Fruit fly (Drosophila melanogaster) whole organism, embryonic: ENCODE data around the gene ND-B16.6.
A peak's percentile ranks its signal among the peaks of the same experiment; 100 is the strongest.

Experiments used
- B-H1 ChIP-seq: fragments of 200-800 bp; sonication (Bioruptor generic); IDR thresholded peaks from 3 replicates; pipeline ENCODE4 v1.3.6; 2022; ENCODE audit warnings: missing biosample characterization, missing genetic modification characterization
- Bteb2 ChIP-seq: fragments of 200-800 bp; sonication (Bioruptor generic); optimal IDR thresholded peaks from 2 replicates; lab custom pipeline; 2016; ENCODE audit warnings: missing biosample characterization, missing genetic modification characterization
- CG10209 ChIP-seq: fragments of 200-800 bp; sonication (Bioruptor generic); optimal IDR thresholded peaks from 3 replicates; lab custom pipeline; 2017; ENCODE audit warnings: missing biosample characterization, mild to moderate bottlenecking, missing genetic modification characterization, missing genetic modification reagents
- CG10462 ChIP-seq: fragments of 200-800 bp; sonication (Bioruptor generic); optimal IDR thresholded peaks from 2 replicates; lab custom pipeline; 2016; ENCODE audit warnings: missing biosample characterization, missing genetic modification characterization
- CG10959 ChIP-seq: fragments of 200-800 bp; sonication (Bioruptor generic); IDR thresholded peaks from 2 replicates; pipeline ENCODE4 v1.3.6; 2022; ENCODE audit warnings: missing biosample characterization, missing genetic modification characterization
- CG11093 ChIP-seq: fragments of 200-800 bp; sonication (Bioruptor generic); IDR thresholded peaks from 3 replicates; pipeline ENCODE4 v1.3.6; 2022; ENCODE audit warnings: missing biosample characterization, missing genetic modification characterization
- CG11696 ChIP-seq: fragments of 200-800 bp; sonication (Bioruptor generic); IDR thresholded peaks from 2 replicates; pipeline ENCODE4 v1.3.6; 2022; ENCODE audit warnings: missing biosample characterization, missing genetic modification characterization
- CG11723 ChIP-seq: fragments of 200-800 bp; sonication (Bioruptor generic); optimal IDR thresholded peaks from 2 replicates; lab custom pipeline; 2017; ENCODE audit warnings: missing biosample characterization, mild to moderate bottlenecking, missing genetic modification characterization
- CG12659 ChIP-seq: fragments of 200-800 bp; sonication (Bioruptor generic); optimal IDR thresholded peaks from 3 replicates; lab custom pipeline; 2017; ENCODE audit warnings: mild to moderate bottlenecking, missing biosample characterization, missing genetic modification reagents, missing genetic modification characterization
- CG12942 ChIP-seq: fragments of 200-800 bp; sonication (Bioruptor generic); optimal IDR thresholded peaks from 3 replicates; lab custom pipeline; 2016; ENCODE audit warnings: missing biosample characterization, missing genetic modification characterization
- CG13894 ChIP-seq: fragments of 200-800 bp; sonication (Bioruptor generic); optimal IDR thresholded peaks from 3 replicates; lab custom pipeline; 2018; ENCODE audit warnings: missing biosample characterization, mild to moderate bottlenecking, missing genetic modification characterization, moderate library complexity
- CG14441 ChIP-seq: fragments of 200-800 bp; sonication (Bioruptor generic); IDR thresholded peaks from 2 replicates; pipeline ENCODE4 v1.3.6; 2022; ENCODE audit warnings: missing biosample characterization, missing genetic modification characterization
- CG15073 ChIP-seq: fragments of 200-800 bp; sonication (Bioruptor generic); optimal IDR thresholded peaks from 2 replicates; lab custom pipeline; 2016; ENCODE audit warnings: missing biosample characterization, missing genetic modification characterization
- CG1529 ChIP-seq: fragments of 200-800 bp; sonication (Bioruptor generic); optimal IDR thresholded peaks from 3 replicates; lab custom pipeline; 2018; ENCODE audit warnings: missing biosample characterization, missing genetic modification characterization
- CG1603 ChIP-seq: fragments of 200-800 bp; sonication (Bioruptor generic); optimal IDR thresholded peaks from 2 replicates; lab custom pipeline; 2019; ENCODE audit warnings: missing biosample characterization, mild to moderate bottlenecking, missing genetic modification characterization, moderate library complexity
- CG16813 ChIP-seq: fragments of 200-800 bp; sonication (Bioruptor generic); IDR thresholded peaks from 3 replicates; pipeline ENCODE4 v1.3.6; 2022; ENCODE audit warnings: missing biosample characterization, missing genetic modification characterization; ENCODE audit not compliant: partially characterized antibody
- CG2202 ChIP-seq: fragments of 200-800 bp; sonication (Bioruptor generic); optimal IDR thresholded peaks from 2 replicates; lab custom pipeline; 2018; ENCODE audit warnings: missing biosample characterization, mild to moderate bottlenecking, missing genetic modification characterization
- CG30020 ChIP-seq: fragments of 200-800 bp; optimal IDR thresholded peaks from 2 replicates; lab custom pipeline; 2019; ENCODE audit warnings: missing biosample characterization, mild to moderate bottlenecking, missing genetic modification characterization, moderate library complexity
- CG30403 ChIP-seq: fragments of 200-800 bp; sonication (Bioruptor generic); optimal IDR thresholded peaks from 3 replicates; lab custom pipeline; 2016; ENCODE audit warnings: missing biosample characterization, missing genetic modification characterization
- CG3163 ChIP-seq: fragments of 200-800 bp; sonication (Bioruptor generic); optimal IDR thresholded peaks from 3 replicates; lab custom pipeline; 2016; ENCODE audit warnings: missing biosample characterization, missing genetic modification characterization
- CG32532 ChIP-seq: fragments of 200-800 bp; sonication (Bioruptor generic); IDR thresholded peaks from 2 replicates; pipeline ENCODE4 v1.3.6; 2022; ENCODE audit warnings: missing biosample characterization, missing genetic modification characterization
- CG34422 ChIP-seq: fragments of 200-800 bp; sonication (Bioruptor generic); IDR thresholded peaks from 3 replicates; pipeline ENCODE4 v1.3.6; 2022; ENCODE audit warnings: missing biosample characterization, missing genetic modification characterization
- CG4730 ChIP-seq: fragments of 200-800 bp; sonication (Bioruptor generic); IDR thresholded peaks from 2 replicates; pipeline ENCODE4 v1.3.6; 2022; ENCODE audit warnings: missing biosample characterization, missing genetic modification characterization
- CG6791 ChIP-seq: fragments of 200-800 bp; sonication (Bioruptor generic); IDR thresholded peaks from 3 replicates; pipeline ENCODE4 v1.3.6; 2022; ENCODE audit warnings: missing biosample characterization, missing genetic modification characterization; ENCODE audit not compliant: partially characterized antibody
- CG7745 ChIP-seq: fragments of 200-800 bp; sonication (Bioruptor generic); optimal IDR thresholded peaks from 2 replicates; lab custom pipeline; 2018; ENCODE audit warnings: missing biosample characterization, mild to moderate bottlenecking, missing genetic modification characterization, moderate library complexity
- CG8290 ChIP-seq, 3 experiments: fragments of 200-800 bp; sonication (Bioruptor generic); optimal IDR thresholded peaks; 2 replicates each; lab custom pipeline; 2016 to 2019; ENCODE audit warnings: missing biosample characterization in 3 of 3, missing genetic modification characterization in 3 of 3, mild to moderate bottlenecking in 2 of 3, moderate library complexity in 1 of 3
- Camta ChIP-seq: fragments of 200-800 bp; sonication (Bioruptor generic); optimal IDR thresholded peaks from 2 replicates; lab custom pipeline; 2016; ENCODE audit warnings: missing biosample characterization, missing genetic modification characterization
- Dll ChIP-seq: fragments of 200-800 bp; sonication (Bioruptor generic); IDR thresholded peaks from 4 replicates; pipeline ENCODE4 v1.3.6; 2022; ENCODE audit warnings: missing biosample characterization, missing genetic modification characterization; ENCODE audit not compliant: partially characterized antibody
- Ets97D ChIP-seq: fragments of 200-800 bp; sonication (Bioruptor generic); optimal IDR thresholded peaks from 3 replicates; lab custom pipeline; 2016; ENCODE audit warnings: missing biosample characterization, missing genetic modification characterization
- Hr3 ChIP-seq: fragments of 200-800 bp; sonication (Bioruptor generic); optimal IDR thresholded peaks from 3 replicates; lab custom pipeline; 2016; ENCODE audit warnings: missing biosample characterization, missing genetic modification characterization
- Lim3 ChIP-seq: fragments of 200-800 bp; sonication (Bioruptor generic); IDR thresholded peaks from 2 replicates; pipeline ENCODE4 v1.3.6; 2022; ENCODE audit warnings: missing biosample characterization, missing genetic modification characterization
- Poxn ChIP-seq: fragments of 200-800 bp; sonication (Bioruptor generic); IDR thresholded peaks from 2 replicates; pipeline ENCODE4 v1.3.6; 2022; ENCODE audit warnings: missing biosample characterization, missing genetic modification characterization
- Scr ChIP-seq: fragments of 200-800 bp; sonication (Bioruptor generic); IDR thresholded peaks from 2 replicates; pipeline ENCODE4 v1.3.6; 2022; ENCODE audit warnings: missing biosample characterization, missing genetic modification characterization; ENCODE audit not compliant: partially characterized antibody
- Side ChIP-seq: fragments of 200-800 bp; sonication (Bioruptor generic); optimal IDR thresholded peaks from 2 replicates; lab custom pipeline; 2016; ENCODE audit warnings: missing biosample characterization, missing genetic modification characterization
- ap ChIP-seq: fragments of 200-800 bp; sonication (Bioruptor generic); IDR thresholded peaks from 2 replicates; pipeline ENCODE4 v1.3.6; 2022; ENCODE audit warnings: missing biosample characterization, missing genetic modification characterization
- chinmo ChIP-seq: fragments of 200-800 bp; sonication (Bioruptor generic); IDR thresholded peaks from 4 replicates; pipeline ENCODE4 v1.3.6; 2022; ENCODE audit warnings: missing biosample characterization, missing genetic modification characterization; ENCODE audit not compliant: partially characterized antibody
- da ChIP-seq: fragments of 200-800 bp; sonication (Bioruptor generic); optimal IDR thresholded peaks from 2 replicates; lab custom pipeline; 2016; ENCODE audit warnings: missing biosample characterization, missing genetic modification characterization
- en ChIP-seq: fragments of 200-800 bp; sonication (Bioruptor generic); optimal IDR thresholded peaks from 2 replicates; lab custom pipeline; 2016; ENCODE audit warnings: missing biosample characterization, missing genetic modification characterization
- fd102C ChIP-seq: fragments of 200-800 bp; sonication (Bioruptor generic); optimal IDR thresholded peaks from 2 replicates; lab custom pipeline; 2018; ENCODE audit warnings: missing biosample characterization, mild to moderate bottlenecking, missing genetic modification characterization, moderate library complexity
- gsb-n ChIP-seq: fragments of 200-800 bp; sonication (Bioruptor generic); optimal IDR thresholded peaks from 3 replicates; lab custom pipeline; 2018; ENCODE audit warnings: missing biosample characterization, mild to moderate bottlenecking, missing genetic modification characterization
- knrl ChIP-seq: fragments of 200-800 bp; sonication (Bioruptor generic); IDR thresholded peaks from 3 replicates; pipeline ENCODE4 v1.3.6; 2022; ENCODE audit warnings: missing biosample characterization, missing genetic modification characterization; ENCODE audit not compliant: partially characterized antibody
- luna ChIP-seq: fragments of 200-800 bp; sonication (Bioruptor generic); optimal IDR thresholded peaks from 2 replicates; lab custom pipeline; 2016; ENCODE audit warnings: missing biosample characterization, missing genetic modification characterization
- nau ChIP-seq: fragments of 200-800 bp; sonication (Bioruptor generic); optimal IDR thresholded peaks from 3 replicates; lab custom pipeline; 2017; ENCODE audit warnings: missing biosample characterization, mild to moderate bottlenecking, missing genetic modification characterization, missing genetic modification reagents
- onecut ChIP-seq: fragments of 200-800 bp; sonication (Bioruptor generic); IDR thresholded peaks from 2 replicates; pipeline ENCODE4 v1.3.6; 2022; ENCODE audit warnings: missing biosample characterization, missing genetic modification characterization
- pzg ChIP-seq: fragments of 200-800 bp; sonication (Bioruptor generic); optimal IDR thresholded peaks from 3 replicates; lab custom pipeline; 2018; ENCODE audit warnings: missing biosample characterization, mild to moderate bottlenecking, missing genetic modification characterization, moderate library complexity
- run ChIP-seq: fragments of 200-800 bp; sonication (Bioruptor generic); optimal IDR thresholded peaks from 3 replicates; lab custom pipeline; 2018; ENCODE audit warnings: missing biosample characterization, mild to moderate bottlenecking, missing genetic modification characterization
- stwl ChIP-seq: fragments of 200-800 bp; sonication (Bioruptor generic); optimal IDR thresholded peaks from 3 replicates; lab custom pipeline; 2018; ENCODE audit warnings: missing biosample characterization, mild to moderate bottlenecking, missing genetic modification characterization, moderate library complexity
- toy ChIP-seq: fragments of 200-800 bp; sonication (Bioruptor generic); IDR thresholded peaks from 2 replicates; pipeline ENCODE4 v1.3.6; 2022; ENCODE audit warnings: missing biosample characterization, missing genetic modification characterization
- tx ChIP-seq: fragments of 200-800 bp; sonication (Bioruptor generic); optimal IDR thresholded peaks from 2 replicates; lab custom pipeline; 2016; ENCODE audit warnings: missing biosample characterization, missing genetic modification characterization
- unc-4 ChIP-seq: fragments of 200-800 bp; sonication (Bioruptor generic); IDR thresholded peaks from 2 replicates; pipeline ENCODE4 v1.3.6; 2022; ENCODE audit warnings: missing biosample characterization, missing genetic modification characterization; ENCODE audit not compliant: partially characterized antibody
- wor ChIP-seq: fragments of 200-800 bp; sonication (Bioruptor generic); IDR thresholded peaks from 2 replicates; pipeline ENCODE4 v1.3.6; 2022; ENCODE audit warnings: missing biosample characterization, missing genetic modification characterization

ND-B16.6 gene

dm6 chrX:6361215-6361614, 11.0 kb upstream of the ND-B16.6 start (continued):
- TF ChIP-seq wor (GFP tag; lab: Robert Waterston, UW) (no peak), en (GFP tag; lab: Kevin White, UChicago) (no peak), onecut (GFP tag; lab: Robert Waterston, UW) (no peak), CG11093 (GFP tag; lab: Robert Waterston, UW) (no peak), CG1603 (tag; lab: Kevin White, UChicago) (no peak), Dll (GFP tag; lab: Robert Waterston, UW) (0 out of 4 replicates have a peak, but pooled peaks have one; percentile 18), ap (GFP tag; lab: Robert Waterston, UW) (no peak), CG6791 (GFP tag; lab: Robert Waterston, UW) (peak; percentile 48; the same call in 2 of the 3 replicates), CG16813 (GFP tag; lab: Robert Waterston, UW) (peak; percentile 44; the same call in 2 of the 3 replicates), Scr (GFP tag; lab: Robert Waterston, UW) (peak; percentile 46), CG10959 (GFP tag; lab: Robert Waterston, UW) (no peak), CG3163 (GFP tag; lab: Kevin White, UChicago) (no peak), CG10462 (no peak), knrl (no peak), CG4730 (GFP tag; lab: Robert Waterston, UW) (no peak), CG15073 (no peak), CG8290 (GFP tag; optimal IDR thresholded peaks at IDR 0.05; lab: Kevin White, UChicago) (no peak), CG8290 (tag; optimal IDR thresholded peaks at IDR 0.05; lab: Kevin White, UChicago) (peak in 1 of 2 experiments; percentile 43), CG13894 (no peak), B-H1 (GFP tag; lab: Robert Waterston, UW) (no peak), CG7745 (tag; lab: Kevin White, UChicago) (no peak), pzg (peak; percentile 14), CG10209 (GFP tag; lab: Kevin White, UChicago) (no peak), run (no peak), luna (GFP tag; lab: Kevin White, UChicago) (no peak), CG1529 (GFP tag; lab: Kevin White, UChicago) (no peak), Side (no peak), Ets97D (GFP tag; lab: Kevin White, UChicago) (no peak), Camta (GFP tag; lab: Kevin White, UChicago) (no peak), gsb-n (tag; lab: Kevin White, UChicago) (no peak), CG11723 (GFP tag; lab: Kevin White, UChicago) (no peak), CG14441 (GFP tag; lab: Robert Waterston, UW) (no peak), toy (no peak), tx (GFP tag; lab: Kevin White, UChicago) (no peak), CG12942 (GFP tag; lab: Kevin White, UChicago) (no peak), fd102C (no peak), da (GFP tag; lab: Kevin White, UChicago) (no peak), Lim3 (GFP tag; lab: Robert Waterston, UW) (no peak), unc-4 (GFP tag; lab: Robert Waterston, UW) (peak; percentile 27; the same call in 1 of the 2 replicates), CG34422 (GFP tag; lab: Robert Waterston, UW) (no peak), CG11696 (GFP tag; lab: Robert Waterston, UW) (no peak), Poxn (no peak), stwl (tag; lab: Kevin White, UChicago) (peak; percentile 100), Bteb2 (GFP tag; lab: Kevin White, UChicago) (no peak), CG30403 (GFP tag; lab: Kevin White, UChicago) (no peak), chinmo (GFP tag; lab: Robert Waterston, UW) (0 out of 4 replicates have a peak, but pooled peaks have one; percentile 12), nau (GFP tag; lab: Kevin White, UChicago) (no peak), CG12659 (no peak), CG30020 (tag; lab: Kevin White, UChicago) (no peak), CG32532 (GFP tag; lab: Robert Waterston, UW) (no peak), Hr3 (GFP tag; lab: Kevin White, UChicago) (no peak), CG2202 (no peak)
